Worm (Caenorhabditis elegans): ENCODE measurements around the gene grwd-1.

The grwd-1 gene

DNA sequence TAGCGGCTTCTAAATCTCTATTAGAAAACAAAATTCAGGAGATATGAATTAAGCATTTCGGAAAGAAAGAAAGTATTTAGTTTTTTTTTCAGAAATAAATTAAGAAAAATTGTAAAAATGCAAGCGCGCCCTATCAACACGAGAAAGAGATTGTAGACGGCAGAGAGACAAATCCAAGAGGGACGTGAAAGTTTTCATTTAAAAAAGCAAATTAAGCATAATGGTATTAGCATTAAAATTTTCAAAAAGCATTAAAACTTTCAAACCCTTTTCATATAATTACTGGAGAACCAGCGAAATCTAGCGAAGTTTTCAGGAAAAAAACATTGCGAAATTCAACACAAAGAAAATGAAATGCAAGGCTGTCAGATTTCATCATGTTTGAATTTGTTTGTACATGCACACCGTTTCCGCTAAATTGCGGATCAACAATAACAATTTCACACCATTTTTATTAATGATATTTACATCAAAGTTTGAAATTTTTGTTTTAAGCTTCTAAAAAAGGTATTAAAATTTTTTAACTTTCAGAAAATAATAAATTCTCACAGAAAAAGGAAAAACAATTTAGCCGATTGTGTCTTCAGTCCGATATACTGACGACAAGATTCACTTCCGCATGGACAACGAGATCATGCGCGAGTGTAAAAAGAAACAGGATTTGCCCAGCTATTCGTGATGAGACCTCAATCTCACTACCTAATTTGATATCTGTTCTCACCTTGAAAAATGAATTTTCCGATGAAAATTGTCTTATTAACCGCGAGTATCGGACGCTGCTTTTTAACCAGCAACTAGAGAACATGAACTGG is 9.8 kb downstream of the grwd-1 start, which contains the start of gene gars-1:
gars-1 (minus strand) TSS at position 808 of the 812 bp plus-strand sequence.
- TF ChIP-seq unc-62 (GFP tag; optimal IDR thresholded peaks at IDR 0.05): no peak

DNA sequence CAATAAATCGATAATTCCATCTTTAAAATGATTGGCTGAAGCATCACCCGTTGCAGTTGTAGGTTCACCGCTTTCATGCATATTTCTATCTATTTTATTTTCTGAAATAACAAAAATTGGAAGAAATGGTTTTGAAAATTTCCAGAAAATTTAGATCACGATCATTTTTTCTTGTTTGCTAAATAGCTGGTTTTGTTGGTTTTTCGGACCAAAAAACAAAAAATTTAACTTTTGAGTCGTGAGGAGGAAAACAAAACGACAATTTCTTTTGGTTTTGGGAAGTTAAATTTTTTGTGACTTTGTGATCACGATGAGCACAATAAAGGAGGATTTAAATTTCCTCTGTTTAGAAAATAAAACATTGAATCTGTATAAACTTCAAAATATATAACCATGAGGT is 11.9 kb downstream of the grwd-1 start, which contains the start of gene T10F2.2:
T10F2.2 (minus strand) TSS at position 101 of the 400 bp plus-strand sequence.
- no peak for TF ChIP-seq unc-62 (GFP tag; optimal IDR thresholded peaks at IDR 0.05)

DNA sequence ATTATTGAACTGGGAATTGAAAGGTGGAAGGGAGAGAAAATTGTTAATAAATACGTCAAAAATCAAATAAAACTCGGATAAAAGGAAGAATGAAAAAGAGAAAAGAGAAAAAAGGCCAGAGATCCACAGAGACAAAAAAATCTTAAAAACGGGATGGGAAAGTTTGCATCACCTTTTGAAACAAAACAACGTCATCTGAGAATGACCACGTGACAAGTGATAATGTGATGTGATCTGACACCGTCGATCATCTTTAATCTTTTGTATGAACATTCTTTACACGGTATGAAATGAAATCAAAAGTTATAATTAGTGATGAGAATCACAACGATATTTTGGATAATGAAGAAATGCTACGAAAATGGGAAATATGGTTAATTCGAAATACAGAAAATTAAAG is 12.5 kb downstream of the grwd-1 start:
- no peak for TF ChIP-seq unc-62 (GFP tag; optimal IDR thresholded peaks at IDR 0.05)

DNA sequence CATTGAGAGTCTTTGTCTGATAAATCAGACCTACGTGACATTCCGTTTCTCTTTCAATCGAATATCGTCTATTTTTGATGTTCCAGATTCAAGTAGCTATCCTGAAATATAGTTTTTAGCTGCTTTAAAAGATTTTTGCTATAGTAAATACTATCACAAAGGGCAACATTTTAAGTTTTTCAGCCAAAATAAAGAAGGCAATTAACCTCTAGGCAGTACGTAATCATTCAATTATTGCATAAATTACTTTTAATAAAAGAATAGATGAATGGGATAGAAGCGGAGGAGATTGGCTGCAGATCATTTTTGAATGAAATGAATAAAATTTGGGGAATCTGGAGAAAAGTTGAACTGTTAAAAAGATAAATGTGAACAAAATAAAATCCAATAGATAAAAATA is 16.4 kb downstream of the grwd-1 start, which contains the start of gene ulp-1:
ulp-1 (minus strand) TSS at position 101 of the 400 bp plus-strand sequence.
- no peak for TF ChIP-seq unc-62 (GFP tag; optimal IDR thresholded peaks at IDR 0.05)

DNA sequence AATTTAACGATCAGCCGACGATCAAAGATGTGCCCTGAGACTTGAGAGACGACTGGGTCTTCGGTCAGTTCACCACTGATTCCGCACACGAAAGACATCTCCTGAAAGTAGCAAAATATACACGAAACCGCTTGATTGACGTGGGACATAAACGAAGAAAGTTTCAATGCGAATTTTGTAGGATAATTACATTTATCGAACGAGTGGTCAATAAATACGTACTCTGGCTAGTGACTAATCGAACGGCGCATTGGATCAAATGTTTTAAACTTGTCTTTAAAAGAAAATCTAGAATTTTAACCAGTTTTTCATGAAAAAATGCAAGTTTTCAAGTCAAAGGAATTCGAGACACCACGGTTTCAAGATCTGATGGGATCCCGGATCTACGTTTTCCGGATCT is 18.7 kb downstream of the grwd-1 start, which contains the start of gene prp-19:
prp-19 (minus strand) TSS at position 101 of the 400 bp plus-strand sequence.
- TF ChIP-seq unc-62 (GFP tag; optimal IDR thresholded peaks at IDR 0.05): no peak

DNA sequence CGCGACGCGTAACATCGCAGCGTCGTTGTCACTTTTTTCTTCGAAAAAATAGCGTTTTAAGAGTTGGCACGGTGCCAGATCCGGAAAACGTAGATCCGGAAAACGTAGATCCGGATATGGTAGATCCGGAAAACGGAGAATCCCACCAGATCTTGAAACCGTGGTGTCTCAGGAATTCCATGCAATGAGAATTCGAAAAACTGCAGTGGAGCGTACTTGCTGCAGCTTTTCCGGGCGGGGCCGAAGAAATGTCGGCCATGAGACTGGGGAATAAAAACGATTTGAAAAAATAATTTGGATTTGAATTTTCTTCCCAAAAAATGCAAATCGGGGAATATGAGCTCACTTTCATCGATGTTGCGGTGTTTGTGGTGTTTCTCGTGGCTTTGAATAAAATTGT is 19.2 kb downstream of the grwd-1 start, which contains the start of gene K10D2.5:
K10D2.5 (plus strand) TSS at position 251 of the 400 bp plus-strand sequence.
- TF ChIP-seq unc-62 (GFP tag; optimal IDR thresholded peaks at IDR 0.05): no peak

- TF ChIP-seq unc-62 (GFP tag; optimal IDR thresholded peaks at IDR 0.05): no peak
Observed at ce11 chrIII:5173139-5173538, 19.9 kb downstream of the grwd-1 start, which contains the start of gene emb-1. Gene emb-1 (plus strand): TSS chrIII:5173439.

DNA sequence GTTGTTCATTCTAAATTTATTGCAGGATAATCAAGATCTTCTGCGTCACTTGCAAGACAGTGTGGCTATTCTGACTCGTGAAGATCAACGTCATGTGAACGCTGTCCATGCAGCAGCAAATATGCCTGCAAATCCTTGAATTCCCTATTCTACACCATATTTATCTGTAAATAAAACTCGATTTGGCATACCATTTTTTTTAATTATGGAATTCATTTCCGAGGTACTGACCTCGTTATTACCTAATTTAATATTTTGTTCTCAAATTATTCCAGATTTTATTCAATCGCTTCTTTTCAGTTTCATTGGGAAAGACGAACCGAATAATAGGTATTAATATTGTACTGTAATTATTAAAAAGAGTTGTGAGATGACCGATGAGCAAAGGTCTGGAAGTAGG is 20.4 kb downstream of the grwd-1 start, which contains the start of gene cid-1:
cid-1 (plus strand) TSS at position 301 of the 400 bp plus-strand sequence.
- TF ChIP-seq unc-62 (GFP tag; optimal IDR thresholded peaks at IDR 0.05): no peak

DNA sequence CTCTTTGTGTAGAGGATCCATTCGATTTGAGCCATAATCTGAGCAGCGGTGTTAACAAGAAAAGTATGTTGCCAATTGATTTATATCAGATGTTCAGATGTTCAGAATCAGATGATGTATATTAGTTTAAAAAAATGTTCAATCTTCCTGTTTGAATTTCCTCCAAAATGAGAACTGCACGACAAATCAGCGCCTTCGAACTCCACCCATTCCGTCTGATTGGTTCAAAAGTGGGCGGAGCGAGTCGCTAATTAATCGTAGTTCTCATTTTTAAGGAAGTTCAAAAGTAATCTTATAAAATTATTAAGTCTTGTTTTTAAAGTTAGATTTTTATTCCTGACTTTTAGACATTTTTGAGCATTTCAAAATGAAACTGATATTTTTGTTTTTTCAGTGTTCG is 25.9 kb downstream of the grwd-1 start:
- TF ChIP-seq unc-62 (GFP tag; optimal IDR thresholded peaks at IDR 0.05): no peak

- TF ChIP-seq unc-62 (GFP tag; optimal IDR thresholded peaks at IDR 0.05): no peak
Observed at ce11 chrIII:5180588-5180987, 27.3 kb downstream of the grwd-1 start.

DNA sequence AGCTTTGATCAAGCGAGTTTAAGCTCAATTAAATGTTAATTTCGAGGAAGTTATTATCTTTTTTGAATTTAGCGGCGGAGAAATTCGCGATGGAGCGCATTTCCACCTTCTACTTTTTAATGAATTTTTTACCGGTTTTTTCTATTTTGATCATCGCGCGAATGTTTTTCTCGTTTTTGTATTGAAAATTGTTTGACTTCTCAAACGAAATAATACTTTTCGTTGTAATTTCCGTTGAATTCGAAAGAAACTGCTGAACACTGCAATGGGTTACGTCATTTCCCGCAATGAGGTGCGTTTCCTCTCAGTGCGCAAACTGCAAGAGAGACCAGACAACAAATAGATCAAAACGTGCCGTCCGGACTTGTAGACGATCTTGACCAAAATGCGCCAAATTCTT is 28.0 kb downstream of the grwd-1 start:
- TF ChIP-seq unc-62 (GFP tag; optimal IDR thresholded peaks at IDR 0.05): no peak

- TF ChIP-seq unc-62 (GFP tag; optimal IDR thresholded peaks at IDR 0.05): no peak
Observed at ce11 chrIII:5181641-5182040, 28.4 kb downstream of the grwd-1 start.

DNA sequence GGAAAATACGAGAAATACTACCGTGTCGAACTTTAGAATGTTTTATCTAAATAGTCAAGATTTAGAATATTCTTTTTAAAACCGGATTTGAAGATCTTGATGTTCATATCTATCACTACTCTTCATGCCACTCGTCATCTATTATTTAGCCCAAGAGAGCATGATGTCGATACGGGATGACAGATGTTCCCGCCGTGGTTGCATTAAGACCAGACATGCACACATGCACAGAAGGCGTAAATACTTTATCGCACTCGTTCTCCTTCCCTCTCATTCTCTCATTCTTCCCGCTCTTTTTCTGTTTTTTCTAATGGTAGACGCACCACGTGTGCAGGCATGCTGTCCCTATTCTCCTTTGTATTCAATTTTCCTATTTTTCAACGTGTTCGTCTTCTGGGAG is 30.1 kb downstream of the grwd-1 start:
- TF ChIP-seq unc-62 (GFP tag; optimal IDR thresholded peaks at IDR 0.05): no peak

ce11 chrIII:5185620-5186019 is 32.4 kb downstream of the grwd-1 start, which contains the start of gene pup-2:
Gene pup-2 (plus strand): TSS chrIII:5185920.
- no peak for TF ChIP-seq unc-62 (GFP tag; optimal IDR thresholded peaks at IDR 0.05)

- TF ChIP-seq unc-62 (GFP tag; optimal IDR thresholded peaks at IDR 0.05): no peak
Observed at ce11 chrIII:5188426-5188825, 35.2 kb downstream of the grwd-1 start, which contains the start of gene K10D2.8. Gene K10D2.8 (plus strand): TSS chrIII:5188726.

DNA sequence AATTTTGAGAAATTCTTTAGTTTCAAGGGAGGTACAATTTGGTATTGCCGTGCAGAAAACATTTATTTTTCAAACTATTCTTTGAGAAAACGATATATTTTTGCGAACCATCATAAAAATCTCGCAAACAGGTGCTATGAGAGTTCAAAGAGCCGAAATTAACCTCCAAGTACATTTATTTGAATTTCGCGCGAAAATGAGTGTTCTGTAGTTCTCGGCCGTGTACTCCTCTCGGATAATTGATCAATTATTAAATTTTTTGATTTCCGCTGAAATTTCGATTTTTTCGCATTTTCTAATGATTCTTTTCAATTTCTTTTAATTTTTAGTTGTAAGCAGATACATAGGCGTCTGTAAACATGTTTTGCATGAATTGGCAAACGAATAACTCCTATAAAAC is 36.9 kb downstream of the grwd-1 start:
- no peak for TF ChIP-seq unc-62 (GFP tag; optimal IDR thresholded peaks at IDR 0.05)

DNA sequence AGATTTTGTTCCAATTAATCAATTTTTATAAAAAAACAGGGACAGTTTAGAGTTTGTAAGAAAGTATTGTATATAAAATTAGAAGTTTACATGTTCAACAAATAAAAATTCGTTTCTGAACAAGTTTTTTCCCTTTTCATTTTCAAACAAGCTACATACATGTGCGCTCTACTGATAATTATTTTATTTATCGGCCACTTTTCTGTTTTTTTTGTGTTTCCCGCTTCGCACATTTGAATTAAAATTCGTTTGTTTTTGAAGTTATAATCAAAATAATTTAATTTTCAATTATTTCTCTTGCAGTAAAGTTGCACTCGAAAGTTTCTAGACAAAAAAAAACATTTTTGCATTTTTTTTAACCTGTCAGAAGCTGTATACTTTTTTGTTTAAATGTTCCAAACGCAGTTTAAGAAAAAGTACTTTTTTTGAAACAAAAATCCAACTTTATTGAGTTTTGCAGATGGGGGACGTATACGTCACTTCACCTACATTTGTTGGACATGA is 37.5 kb downstream of the grwd-1 start, which contains the start of gene hira-1:
hira-1 (plus strand) TSS at position 454 of the 504 bp plus-strand sequence.
- TF ChIP-seq unc-62 (GFP tag; optimal IDR thresholded peaks at IDR 0.05): no peak
